Fruit fly (Drosophila melanogaster): ENCODE data around the gene CG11710.
"Not testable (repeated sequence)": the region's sequence is repeated elsewhere in the genome, so short reads cannot be mapped to it uniquely, and the experiment has no call there.

The CG11710 gene

DNA sequence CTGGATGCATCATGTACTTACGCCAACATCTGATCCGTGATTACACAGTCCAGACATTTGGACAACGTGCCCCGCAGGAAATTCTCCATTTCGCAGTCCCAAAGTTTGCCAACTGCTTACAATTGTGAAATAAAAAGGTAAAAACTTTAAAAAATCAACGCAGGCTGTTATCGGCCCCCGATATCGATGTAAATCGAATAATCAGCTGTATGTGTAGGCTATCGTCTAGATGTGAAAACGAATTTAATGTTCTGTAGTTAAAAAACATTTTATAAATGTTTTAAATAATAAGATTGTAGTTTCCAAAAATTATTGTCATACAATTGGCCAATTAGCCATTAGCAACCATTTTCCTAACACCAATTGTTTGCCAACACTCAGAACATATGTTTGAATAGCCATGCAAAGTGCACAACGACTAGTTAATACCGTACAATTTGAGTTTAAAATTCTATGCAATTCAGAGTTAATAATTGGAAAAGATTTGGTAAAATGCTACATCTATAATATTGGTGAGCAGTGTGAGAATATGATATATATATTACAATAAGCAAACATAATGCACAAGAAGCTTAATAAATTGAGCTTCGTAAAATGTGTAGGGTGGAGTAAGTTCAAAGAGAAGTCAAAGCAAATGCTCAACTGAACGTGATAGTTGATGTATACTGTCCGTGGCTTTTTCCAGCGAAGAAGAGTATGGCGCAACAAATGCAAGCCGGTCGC is at the start of gene CG11710, which contains the start of gene mal:
CG11710 (minus strand) TSS at position 192 of the 723 bp plus-strand sequence.
mal (plus strand) TSS at position 194 of the 723 bp plus-strand sequence.
- TF ChIP-seq noc (tag; optimal IDR thresholded peaks at IDR 0.05): peak; percentile 84

dm6 chrX:20478674-20479073 is 49.2 kb upstream of the CG11710 start:
- TF ChIP-seq noc (tag; optimal IDR thresholded peaks at IDR 0.05): no peak

DNA sequence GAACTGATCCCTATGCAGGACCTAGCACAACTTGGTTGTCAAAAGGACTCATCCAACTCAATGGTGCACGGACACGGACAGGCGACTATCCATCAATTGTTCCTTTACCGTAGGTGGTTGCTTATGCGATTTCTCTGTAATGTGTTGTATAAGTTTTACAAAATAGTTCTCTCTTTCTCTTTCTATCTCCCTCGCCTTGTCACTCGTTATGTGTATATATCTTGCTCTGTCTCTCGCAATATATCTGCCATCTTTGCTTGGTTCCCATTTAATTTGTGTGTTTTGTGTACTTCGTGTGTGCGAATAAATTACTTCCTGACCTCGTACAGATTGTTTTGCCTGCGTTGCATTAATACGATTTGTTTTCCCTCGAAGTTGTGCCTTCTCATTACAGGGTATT is 41.2 kb upstream of the CG11710 start:
- no peak for TF ChIP-seq noc (tag; optimal IDR thresholded peaks at IDR 0.05)

dm6 chrX:20468192-20468591 is 38.7 kb upstream of the CG11710 start:
- TF ChIP-seq noc (tag; optimal IDR thresholded peaks at IDR 0.05): no peak

dm6 chrX:20467155-20467554 is 37.7 kb upstream of the CG11710 start, which contains the start of gene GstT3:
GstT3 (plus strand) TSS chrX:20467455.
- no peak for TF ChIP-seq noc (tag; optimal IDR thresholded peaks at IDR 0.05)

DNA sequence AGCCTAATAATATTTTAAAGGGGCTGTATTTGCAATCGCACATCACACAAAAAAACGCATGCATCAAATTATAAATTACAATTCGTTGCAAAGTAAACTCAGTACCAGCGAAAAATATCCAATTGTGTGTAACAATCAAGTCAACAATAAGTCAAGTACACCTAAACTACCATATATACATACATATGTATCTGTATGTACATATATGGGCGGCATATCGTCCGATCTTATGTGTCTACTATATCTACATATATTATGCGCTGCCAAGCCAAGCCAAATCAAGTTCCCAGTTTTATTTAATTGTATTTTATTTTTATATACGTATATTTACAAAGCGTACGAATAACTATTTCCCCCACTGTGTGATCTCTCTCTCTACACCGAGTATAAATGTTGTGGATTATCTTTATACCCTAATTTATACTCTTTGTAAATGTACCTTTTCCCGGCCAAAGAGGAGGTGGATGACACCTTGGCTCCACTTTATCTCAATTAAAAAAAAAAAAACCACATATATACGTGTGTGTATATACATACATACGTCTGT is 37.0 kb upstream of the CG11710 start:
- TF ChIP-seq noc (tag; optimal IDR thresholded peaks at IDR 0.05): no peak

dm6 chrX:20448828-20449427 is 19.5 kb upstream of the CG11710 start, which contains the start of gene tbc:
tbc (plus strand) TSS chrX:20449331.
- no peak for TF ChIP-seq noc (tag; optimal IDR thresholded peaks at IDR 0.05)

DNA sequence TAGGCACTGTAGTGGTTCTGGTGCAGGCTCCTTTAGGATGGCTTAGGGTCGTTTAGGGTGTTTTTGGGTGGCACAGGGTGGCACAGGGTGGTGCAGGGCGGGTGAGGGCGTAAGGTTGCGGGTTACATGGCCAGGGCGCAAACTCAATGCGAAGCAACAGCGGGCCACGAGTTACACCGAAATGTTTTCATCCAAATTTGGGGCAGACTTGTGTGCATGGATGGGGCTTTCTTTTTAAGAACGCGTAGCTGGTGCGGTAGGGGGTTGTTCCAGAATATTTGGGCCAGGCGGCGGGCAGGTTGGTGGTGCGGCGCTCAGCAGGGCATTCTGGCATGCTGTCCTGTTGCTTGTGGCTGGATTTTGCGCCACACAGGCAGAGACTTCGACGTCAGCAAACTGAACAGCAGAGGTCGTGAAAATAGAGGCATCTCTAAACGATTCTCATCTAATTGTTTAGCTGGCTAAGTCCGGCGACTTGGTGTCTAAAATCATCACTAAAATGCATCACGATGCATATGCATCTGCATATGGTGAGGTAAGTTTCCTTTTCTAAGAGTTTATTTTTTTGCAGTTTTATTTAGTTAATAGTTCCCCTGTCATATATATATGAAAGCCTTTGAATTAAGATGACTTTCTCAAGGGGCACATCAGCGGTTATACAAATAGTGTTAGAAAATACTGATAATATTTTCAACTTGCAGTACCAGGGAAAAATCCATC is 18.6 kb upstream of the CG11710 start:
- no peak for TF ChIP-seq noc (tag; optimal IDR thresholded peaks at IDR 0.05)

DNA sequence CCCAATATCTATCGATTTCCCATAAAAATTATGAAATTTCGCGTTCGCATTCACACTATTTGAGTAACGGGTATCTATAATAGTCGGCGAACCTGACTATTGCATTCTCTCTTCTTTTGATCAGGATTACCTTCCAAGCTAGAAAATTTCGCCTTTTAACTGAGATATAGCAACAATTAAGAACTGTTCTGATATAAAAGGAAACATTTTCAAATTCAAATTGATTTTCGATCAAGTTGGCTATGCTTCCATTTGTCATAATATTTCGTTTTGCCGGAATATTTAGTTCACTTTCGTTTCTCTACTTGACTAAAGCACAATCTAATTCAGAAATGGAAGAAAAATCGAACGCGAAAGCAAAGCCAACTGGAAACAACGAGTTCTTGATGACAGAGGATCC is 16.6 kb upstream of the CG11710 start, which contains the start of gene CG42578:
CG42578 (plus strand) TSS at position 301 of the 400 bp plus-strand sequence.
- TF ChIP-seq noc (tag; optimal IDR thresholded peaks at IDR 0.05): not testable (repeated sequence)

DNA sequence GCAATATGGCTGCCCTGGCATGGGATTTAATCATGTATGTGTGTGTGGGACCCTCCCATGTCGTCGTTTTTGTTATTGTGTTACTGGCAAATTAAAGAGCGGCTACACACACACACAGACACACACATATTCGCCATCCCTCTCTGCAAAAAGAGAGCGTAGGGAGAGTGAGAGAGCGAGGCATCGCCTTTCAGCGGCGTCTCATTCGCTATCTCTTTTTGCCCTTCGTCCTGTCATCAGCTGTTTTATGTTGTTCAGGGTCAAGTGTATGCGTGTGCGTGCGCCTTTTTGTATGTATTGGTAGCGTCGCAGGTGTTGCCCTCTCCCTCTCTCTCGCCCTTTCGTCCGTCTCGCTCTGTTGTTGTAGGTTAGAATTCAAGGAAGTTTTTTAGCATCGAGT is 7.4 kb upstream of the CG11710 start:
- TF ChIP-seq noc (tag; optimal IDR thresholded peaks at IDR 0.05): no peak

DNA sequence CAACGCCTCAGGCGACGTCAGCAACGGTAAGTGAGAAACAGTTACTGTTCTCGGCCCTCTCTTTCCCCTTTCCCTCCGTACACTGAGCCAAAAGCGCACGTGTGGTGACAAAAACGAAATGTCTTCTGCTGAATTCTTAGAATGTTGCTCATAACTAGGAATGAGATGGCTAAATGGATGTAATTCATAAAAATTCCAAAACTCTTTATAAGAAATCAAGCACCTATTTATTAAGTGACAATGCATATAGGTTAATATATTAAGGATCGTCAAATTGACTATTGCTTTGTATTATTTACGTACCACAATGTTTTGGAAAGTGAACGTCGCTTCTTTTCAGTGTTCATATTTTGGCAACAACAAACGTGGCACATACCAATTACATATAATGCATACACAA is 5.1 kb upstream of the CG11710 start:
- no peak for TF ChIP-seq noc (tag; optimal IDR thresholded peaks at IDR 0.05)

- no peak for TF ChIP-seq noc (tag; optimal IDR thresholded peaks at IDR 0.05)
Observed at dm6 chrX:20433345-20434332, 4.2 kb upstream of the CG11710 start, which contains the start of gene CG1695. CG1695 (plus strand) TSS chrX:20433950.

- no peak for TF ChIP-seq noc (tag; optimal IDR thresholded peaks at IDR 0.05)
Observed at dm6 chrX:20426818-20427217, 2.7 kb downstream of the CG11710 start, which contains the start of gene CG15456. CG15456 (minus strand) TSS chrX:20427042.

- no peak for TF ChIP-seq noc (tag; optimal IDR thresholded peaks at IDR 0.05)
Observed at dm6 chrX:20423747-20424165, 5.7 kb downstream of the CG11710 start, which contains the start of the genes Pp4-19C and cactin. Pp4-19C (minus strand) TSS chrX:20424002. cactin (plus strand) TSS chrX:20424069.

DNA sequence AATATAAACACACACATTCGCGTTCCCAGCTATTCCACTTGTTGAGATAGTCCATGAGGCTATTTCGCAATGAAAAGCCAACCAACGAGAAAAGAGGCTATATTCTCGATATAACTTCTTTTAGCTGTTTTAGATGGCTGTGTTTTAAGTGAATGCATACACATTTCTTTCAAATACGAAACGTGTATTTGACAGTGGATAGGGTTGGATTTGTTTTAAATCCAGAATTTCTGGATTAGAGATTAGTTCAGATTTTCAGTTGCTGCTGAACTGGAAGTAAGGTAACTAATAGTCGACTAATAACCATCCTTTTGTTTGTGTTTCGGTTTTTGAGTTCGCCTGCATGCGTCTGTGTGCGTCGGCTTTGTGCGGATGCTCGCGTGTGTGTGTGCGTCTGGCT is 6.3 kb downstream of the CG11710 start:
- TF ChIP-seq noc (tag; optimal IDR thresholded peaks at IDR 0.05): no peak
